Worm (Caenorhabditis elegans) whole organism, L3 larva: ENCODE measurements around the gene rmd-6.

ENCODE experiments used
- R02D3.7 ChIP-seq: fragments of 150-350 bp; optimal IDR thresholded peaks from 2 replicates; lab custom pipeline; 2014; ENCODE audit warnings: missing biosample characterization, missing genetic modification characterization
- ZK546.5 ChIP-seq: sonication (generic microtip); optimal IDR thresholded peaks from 2 replicates; lab custom pipeline; 2017; ENCODE audit warnings: missing biosample characterization, missing genetic modification characterization
- aly-2 ChIP-seq: fragments of 150-350 bp; optimal IDR thresholded peaks from 2 replicates; lab custom pipeline; 2014; ENCODE audit warnings: missing biosample characterization, missing genetic modification characterization
- ama-1 ChIP-seq: fragments of 150-350 bp; optimal IDR thresholded peaks from 2 replicates; lab custom pipeline; 2018
- ceh-16 ChIP-seq: sonication (generic microtip); optimal IDR thresholded peaks from 2 replicates; lab custom pipeline; 2017; ENCODE audit warnings: missing biosample characterization, missing genetic modification characterization
- ceh-28 ChIP-seq: fragments of 150-350 bp; optimal IDR thresholded peaks from 2 replicates; lab custom pipeline; 2014; ENCODE audit warnings: missing biosample characterization, missing genetic modification reagents, missing genetic modification characterization
- ceh-82 ChIP-seq: fragments of 150-350 bp; optimal IDR thresholded peaks from 2 replicates; lab custom pipeline; 2014; ENCODE audit warnings: missing biosample characterization, missing genetic modification characterization
- daf-12 ChIP-seq: fragments of 150-350 bp; optimal IDR thresholded peaks from 2 replicates; lab custom pipeline; 2014; ENCODE audit warnings: missing biosample characterization, missing genetic modification reagents, missing genetic modification characterization
- egl-27 ChIP-seq: sonication (generic microtip); optimal IDR thresholded peaks from 4 replicates; lab custom pipeline; 2017; ENCODE audit warnings: missing biosample characterization, missing genetic modification reagents, missing genetic modification characterization
- egl-5 ChIP-seq: fragments of 150-350 bp; optimal IDR thresholded peaks from 2 replicates; lab custom pipeline; 2017; ENCODE audit warnings: missing biosample characterization, missing genetic modification reagents, missing genetic modification characterization, inconsistent platforms
- elt-3 ChIP-seq, 3 experiments: fragments of 150-350 bp in 1 of 3; sonication (generic microtip) in 2 of 3; optimal IDR thresholded peaks; 2 replicates in 2 of 3; 4 replicates in 1 of 3; lab custom pipeline; 2014 to 2017; ENCODE audit warnings: missing biosample characterization in 3 of 3, missing genetic modification characterization in 3 of 3
- fkh-10 ChIP-seq: sonication (generic microtip); optimal IDR thresholded peaks from 2 replicates; lab custom pipeline; 2017; ENCODE audit warnings: missing biosample characterization, missing genetic modification reagents, missing genetic modification characterization
- fkh-2 ChIP-seq: fragments of 150-350 bp; optimal IDR thresholded peaks from 2 replicates; lab custom pipeline; 2014; ENCODE audit warnings: missing biosample characterization, missing genetic modification reagents, missing genetic modification characterization
- hmg-11 ChIP-seq: sonication (generic microtip); optimal IDR thresholded peaks from 2 replicates; lab custom pipeline; 2016; ENCODE audit warnings: missing genetic modification characterization, missing compliant biosample characterization
- jun-1 ChIP-seq: fragments of 150-350 bp; optimal IDR thresholded peaks from 2 replicates; lab custom pipeline; 2014; ENCODE audit warnings: missing biosample characterization, missing genetic modification reagents, missing genetic modification characterization
- lin-15B ChIP-seq: fragments of 150-350 bp; optimal IDR thresholded peaks from 2 replicates; lab custom pipeline; 2014; ENCODE audit warnings: missing biosample characterization, missing genetic modification characterization
- lsy-12 ChIP-seq: sonication (generic microtip); optimal IDR thresholded peaks from 2 replicates; lab custom pipeline; 2016; ENCODE audit warnings: mild to moderate bottlenecking, missing genetic modification characterization, missing compliant biosample characterization
- mdl-1 ChIP-seq: fragments of 150-350 bp; optimal IDR thresholded peaks from 2 replicates; lab custom pipeline; 2014; ENCODE audit warnings: missing biosample characterization, missing genetic modification characterization
- mml-1 ChIP-seq: fragments of 150-350 bp; sonication (generic microtip); optimal IDR thresholded peaks from 3 replicates; lab custom pipeline; 2014; ENCODE audit warnings: missing biosample characterization, missing genetic modification characterization
- nfya-1 ChIP-seq: sonication (generic microtip); optimal IDR thresholded peaks from 2 replicates; lab custom pipeline; 2017; ENCODE audit warnings: missing genetic modification characterization, mild to moderate bottlenecking, missing compliant biosample characterization, antibody characterized with exemption, moderate library complexity; ENCODE audit not compliant: insufficient read depth
- nhr-11 ChIP-seq: fragments of 150-350 bp; optimal IDR thresholded peaks from 2 replicates; lab custom pipeline; 2014; ENCODE audit warnings: missing biosample characterization, missing genetic modification characterization
- nhr-25 ChIP-seq: sonication (generic microtip); optimal IDR thresholded peaks from 2 replicates; lab custom pipeline; 2017; ENCODE audit warnings: missing biosample characterization, missing genetic modification characterization
- nhr-43 ChIP-seq: sonication (generic microtip); optimal IDR thresholded peaks from 2 replicates; lab custom pipeline; 2016; ENCODE audit warnings: mild to moderate bottlenecking, missing genetic modification characterization, missing compliant biosample characterization; ENCODE audit not compliant: poor library complexity, severe bottlenecking
- nhr-76 ChIP-seq: fragments of 150-350 bp; sonication (generic microtip); optimal IDR thresholded peaks from 5 replicates; lab custom pipeline; 2014; ENCODE audit warnings: missing biosample characterization, missing genetic modification characterization
- pha-4 ChIP-seq: fragments of 150-350 bp; optimal IDR thresholded peaks from 2 replicates; lab custom pipeline; 2014; ENCODE audit warnings: missing biosample characterization, missing genetic modification reagents, missing genetic modification characterization
- pqm-1 ChIP-seq: fragments of 150-350 bp; optimal IDR thresholded peaks from 2 replicates; lab custom pipeline; 2017; ENCODE audit warnings: missing biosample characterization, missing genetic modification characterization, inconsistent platforms
- sea-2 ChIP-seq: fragments of 150-350 bp; sonication (generic microtip); optimal IDR thresholded peaks from 4 replicates; lab custom pipeline; 2014; ENCODE audit warnings: missing biosample characterization, missing genetic modification reagents, missing genetic modification characterization
- snpc-4 ChIP-seq: fragments of 150-350 bp; optimal IDR thresholded peaks from 2 replicates; lab custom pipeline; 2014; ENCODE audit warnings: missing biosample characterization, missing genetic modification characterization
- tbx-2 ChIP-seq: sonication (generic microtip); optimal IDR thresholded peaks from 2 replicates; lab custom pipeline; 2016; ENCODE audit warnings: mild to moderate bottlenecking, missing genetic modification characterization, missing compliant biosample characterization
- unc-39 ChIP-seq: sonication (generic microtip); optimal IDR thresholded peaks from 4 replicates; lab custom pipeline; 2017; ENCODE audit warnings: missing biosample characterization, missing genetic modification characterization
- ztf-11 ChIP-seq: fragments of 150-350 bp; optimal IDR thresholded peaks from 2 replicates; lab custom pipeline; 2014; ENCODE audit warnings: missing biosample characterization, missing genetic modification characterization
- ztf-4 ChIP-seq: fragments of 150-350 bp; optimal IDR thresholded peaks from 2 replicates; lab custom pipeline; 2014; ENCODE audit warnings: missing biosample characterization, missing genetic modification characterization

Gene rmd-6

DNA sequence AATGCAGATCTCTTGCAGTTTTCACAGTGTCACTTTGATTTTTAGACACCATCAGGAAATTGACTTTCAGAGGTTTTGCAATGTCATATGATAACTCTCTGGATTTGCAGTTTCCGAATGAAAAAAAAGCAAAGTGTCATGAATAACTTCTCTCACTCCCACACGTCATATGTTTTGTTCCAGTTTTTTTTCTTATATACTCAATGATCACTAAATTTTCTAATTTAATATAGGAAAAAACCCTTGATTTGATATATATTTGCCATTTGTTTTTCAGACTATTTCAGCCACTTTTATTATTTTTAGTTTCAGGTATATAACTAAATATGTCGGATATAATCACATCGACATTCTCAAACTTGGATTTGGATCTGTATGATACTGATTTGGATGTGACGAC is 31.2 kb upstream of the rmd-6 start, which contains the start of gene C09B9.1:
C09B9.1 (plus strand) TSS at position 301 of the 400 bp plus-strand sequence.
- TF ChIP-seq nhr-11 (tag; lab: Kevin White, UChicago) (no peak), nhr-25 (tag; lab: Kevin White, UChicago) (no peak)

DNA sequence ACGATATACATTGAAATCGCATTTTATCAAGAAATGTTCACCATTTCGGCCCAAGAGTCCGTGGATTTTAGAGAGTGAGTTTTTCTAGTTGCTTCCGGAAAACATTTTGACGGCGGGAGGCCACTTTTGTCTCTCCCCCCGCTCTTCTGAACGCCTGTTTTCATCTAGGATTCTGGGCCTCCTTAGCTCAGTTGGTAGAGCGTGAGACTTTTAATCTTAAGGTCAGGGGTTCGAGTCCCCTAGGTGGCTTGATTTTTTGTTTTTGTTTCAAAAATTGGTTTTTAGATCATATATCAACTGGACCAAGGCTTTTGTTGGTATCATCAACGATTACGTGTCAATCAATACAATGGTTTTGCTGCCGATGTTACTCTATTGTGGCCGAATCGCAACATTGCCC is 29.9 kb upstream of the rmd-6 start:
- TF ChIP-seq R02D3.7 (tag; lab: Kevin White, UChicago) (no peak), pqm-1 (tag; lab: Kevin White, UChicago) (no peak), nhr-25 (tag; lab: Kevin White, UChicago) (no peak), elt-3 (tag; optimal IDR thresholded peaks at IDR 0.05; lab: Kevin White, UChicago) (no peak), snpc-4 (peak; percentile 35), egl-27 (tag; lab: Kevin White, UChicago) (no peak), nhr-76 (no peak), aly-2 (tag; lab: Kevin White, UChicago) (no peak), mdl-1 (tag; lab: Kevin White, UChicago) (no peak)

DNA sequence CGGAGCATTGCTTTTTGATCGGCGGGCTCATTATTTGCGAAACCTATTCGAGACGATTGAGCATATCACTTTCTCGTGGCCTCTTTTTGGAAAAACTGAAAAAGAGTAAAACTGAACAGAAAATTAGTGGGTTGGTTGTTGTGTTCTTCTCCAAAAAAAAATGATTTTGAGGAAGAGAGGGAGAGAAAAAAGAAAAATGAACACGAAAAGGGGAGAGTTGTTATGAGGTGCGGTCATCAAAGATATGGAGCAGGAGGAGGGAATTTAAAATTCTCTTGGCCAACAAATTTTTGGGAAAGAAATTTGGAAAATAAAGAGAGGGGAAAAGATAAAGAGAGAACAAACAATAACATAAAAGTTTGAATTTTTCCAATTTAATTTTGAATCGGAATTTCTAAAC is 23.3 kb upstream of the rmd-6 start, which contains the start of gene hot-9:
hot-9 (minus strand) TSS at position 101 of the 400 bp plus-strand sequence.
- TF ChIP-seq pqm-1 (tag; lab: Kevin White, UChicago) (no peak), fkh-10 (no peak), elt-3 (tag; optimal IDR thresholded peaks at IDR 0.05; lab: Kevin White, UChicago) (no peak), egl-5 (tag; lab: Kevin White, UChicago) (no peak), ceh-28 (tag; lab: Kevin White, UChicago) (no peak), ZK546.5 (tag; lab: Kevin White, UChicago) (no peak), unc-39 (tag; lab: Kevin White, UChicago) (no peak), snpc-4 (no peak), tbx-2 (tag; lab: Kevin White, UChicago) (no peak), sea-2 (GFP tag; lab: Kevin White, UChicago) (no peak), nhr-43 (no peak), hmg-11 (tag; lab: Kevin White, UChicago) (no peak), fkh-2 (no peak), lin-15B (tag; lab: Kevin White, UChicago) (no peak), ceh-82 (tag; lab: Kevin White, UChicago) (no peak)

DNA sequence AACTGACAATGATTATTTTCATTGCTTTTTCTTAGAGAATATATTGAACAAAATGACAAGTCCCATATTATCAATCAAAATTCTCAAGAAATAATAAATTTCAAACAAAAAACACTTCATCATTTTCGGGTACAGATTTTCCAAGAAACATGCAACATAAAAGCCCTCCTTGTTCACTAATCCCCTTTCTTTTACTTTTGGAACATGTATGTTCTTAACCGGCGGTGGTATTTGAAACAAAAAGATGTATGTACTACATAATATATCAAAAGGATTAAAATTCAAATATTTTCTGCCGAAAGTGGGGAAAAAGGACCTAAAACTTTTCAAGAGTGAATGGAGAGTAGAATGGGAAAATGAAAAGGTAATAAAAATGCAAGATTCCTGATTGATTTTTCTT is 14.3 kb upstream of the rmd-6 start:
- TF ChIP-seq egl-27 (tag; lab: Kevin White, UChicago) (no peak), aly-2 (tag; lab: Kevin White, UChicago) (no peak), ztf-4 (tag; lab: Kevin White, UChicago) (no peak), nfya-1 (tag; lab: Kevin White, UChicago) (no peak), mml-1 (tag; lab: Kevin White, UChicago) (no peak), tbx-2 (tag; lab: Kevin White, UChicago) (no peak), ama-1 (lab: Kevin White, UChicago) (no peak), lin-15B (tag; lab: Kevin White, UChicago) (no peak), nhr-43 (no peak), sea-2 (GFP tag; lab: Kevin White, UChicago) (no peak), nhr-25 (tag; lab: Kevin White, UChicago) (no peak), ztf-11 (tag; lab: Kevin White, UChicago) (no peak), nhr-76 (no peak), pha-4 (tag; lab: Kevin White, UChicago) (no peak), daf-12 (tag; lab: Kevin White, UChicago) (no peak)
- TF ChIP-seq, all 47 proteins: peak for 0

DNA sequence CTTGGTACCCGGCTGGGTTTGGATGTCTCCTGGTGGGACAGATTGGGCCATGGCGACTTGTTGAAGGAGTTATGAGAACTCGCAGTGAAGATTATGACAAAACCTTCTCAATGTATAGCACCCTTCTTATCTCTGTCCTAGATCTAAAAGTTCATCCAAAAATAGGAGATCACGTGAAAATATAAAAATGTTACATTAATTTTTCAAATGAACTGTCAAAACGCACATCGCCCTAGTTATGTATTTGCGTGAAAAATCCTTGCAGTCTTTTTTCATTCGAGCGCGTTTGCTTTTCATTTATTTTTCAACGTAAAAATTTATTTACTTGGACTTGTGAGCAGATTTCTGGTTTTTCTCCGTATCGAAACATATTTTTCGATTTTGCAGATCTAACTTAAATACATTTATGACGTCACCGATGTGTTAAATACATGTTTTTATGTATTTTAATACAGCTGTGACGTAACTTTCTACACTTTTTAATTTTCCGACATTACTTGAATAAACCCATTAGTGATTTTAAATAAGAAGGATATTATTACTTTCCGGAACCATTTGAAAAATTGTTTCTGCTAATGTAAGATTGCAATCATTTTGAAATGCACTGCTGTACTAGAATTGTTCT is 12.6 kb upstream of the rmd-6 start, which contains the start of gene msp-55:
msp-55 (minus strand) TSS at position 51 of the 625 bp plus-strand sequence.
- TF ChIP-seq ceh-82 (tag; lab: Kevin White, UChicago) (no peak), lsy-12 (tag; lab: Kevin White, UChicago) (no peak), jun-1 (tag; lab: Kevin White, UChicago) (no peak), ceh-16 (tag; lab: Kevin White, UChicago) (no peak)
- TF ChIP-seq, all 47 proteins: peak for 0
